Worm (Caenorhabditis elegans) whole organism, early embryonic: ENCODE measurements around the gene C34E10.12.

Source experiments
- B0310.2 ChIP-seq: sonication (generic microtip); optimal IDR thresholded peaks from 2 replicates; lab custom pipeline; 2016; ENCODE audit warnings: mild to moderate bottlenecking, missing genetic modification characterization, missing compliant biosample characterization
- aly-1 ChIP-seq: sonication (generic microtip); optimal IDR thresholded peaks from 2 replicates; lab custom pipeline; 2016; ENCODE audit warnings: missing genetic modification characterization, missing compliant biosample characterization
- ama-1 ChIP-seq: fragments of 150-350 bp; optimal IDR thresholded peaks from 2 replicates; lab custom pipeline; 2014
- flt-1 ChIP-seq: fragments of 200-800 bp; sonication (Bioruptor generic); IDR thresholded peaks from 2 replicates; pipeline ENCODE4 v1.3.6; 2022; ENCODE audit warnings: missing genetic modification characterization, missing compliant biosample characterization
- hmbx-1 ChIP-seq: sonication (generic microtip); optimal IDR thresholded peaks from 2 replicates; lab custom pipeline; 2016; ENCODE audit warnings: mild to moderate bottlenecking, missing genetic modification characterization, missing compliant biosample characterization
- hmg-4 ChIP-seq: fragments of 200-800 bp; sonication (Bioruptor generic); optimal IDR thresholded peaks from 2 replicates; lab custom pipeline; 2018; ENCODE audit warnings: mild to moderate bottlenecking, missing genetic modification characterization, missing compliant biosample characterization
- tbx-11 ChIP-seq: fragments of 200-800 bp; sonication (Bioruptor generic); IDR thresholded peaks from 2 replicates; pipeline ENCODE4 v1.3.6; 2022; ENCODE audit warnings: missing genetic modification characterization, missing compliant biosample characterization

- TF ChIP-seq flt-1 (GFP tag; lab: Robert Waterston, UW) (no peak), aly-1 (tag; lab: Kevin White, UChicago) (no peak), ama-1 (lab: Kevin White, UChicago) (no peak), tbx-11 (GFP tag; lab: Robert Waterston, UW) (no peak), hmg-4 (GFP tag; lab: Kevin White, UChicago) (no peak), hmbx-1 (tag; lab: Kevin White, UChicago) (no peak), B0310.2 (tag; lab: Kevin White, UChicago) (no peak)
Observed at ce11 chrIII:5200349-5200748, 27.3 kb downstream of the C34E10.12 start.
